Worm (Caenorhabditis elegans): ENCODE results near the gene taf-2.

DNA sequence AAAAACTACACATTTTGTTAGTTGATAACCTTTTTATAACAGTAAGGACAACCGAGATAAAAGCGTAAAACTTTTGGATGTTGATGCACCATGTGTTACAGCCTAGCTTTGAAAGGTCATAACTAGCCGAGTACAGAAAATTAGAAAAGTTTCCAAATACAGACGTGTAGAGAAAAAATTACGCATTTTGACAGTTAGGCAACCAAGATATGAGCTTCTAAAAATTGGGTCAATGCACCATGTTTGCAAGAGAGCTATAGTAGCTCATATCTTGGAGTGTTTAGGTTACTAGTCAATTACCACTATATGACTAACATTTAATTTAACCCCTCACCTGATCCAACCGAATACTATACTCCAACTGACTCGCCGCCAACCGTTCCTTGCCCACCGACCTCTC is 40.5 kb downstream of the taf-2 start:
- no peak for TF ChIP-seq lin-39 (tag; optimal IDR thresholded peaks at IDR 0.05)
- no peak for TF ChIP-seq mml-1 (tag; optimal IDR thresholded peaks at IDR 0.05)
- no peak for TF ChIP-seq ZK546.5 (tag; optimal IDR thresholded peaks at IDR 0.05)
